Worm (Caenorhabditis elegans) whole organism, L1 larva: ENCODE data around the gene gphr-1.
A peak's percentile ranks its signal among the peaks of the same experiment; 100 is the strongest.

Experiments
- C04F5.9 ChIP-seq: sonication (generic microtip); optimal IDR thresholded peaks from 2 replicates; lab custom pipeline; 2016; ENCODE audit warnings: missing genetic modification characterization, missing compliant biosample characterization
- C34B4.2 ChIP-seq: sonication (generic microtip); optimal IDR thresholded peaks from 2 replicates; lab custom pipeline; 2017; ENCODE audit warnings: mild to moderate bottlenecking, missing genetic modification characterization, missing compliant biosample characterization
- aha-1 ChIP-seq: fragments of 150-350 bp; optimal IDR thresholded peaks from 2 replicates; lab custom pipeline; 2014; ENCODE audit warnings: missing biosample characterization, missing genetic modification characterization
- aly-2 ChIP-seq: fragments of 150-350 bp; optimal IDR thresholded peaks from 2 replicates; lab custom pipeline; 2014; ENCODE audit warnings: missing biosample characterization, missing genetic modification characterization
- ama-1 ChIP-seq: fragments of 150-350 bp; optimal IDR thresholded peaks from 2 replicates; lab custom pipeline; 2014
- blmp-1 ChIP-seq: fragments of 150-350 bp; optimal IDR thresholded peaks from 2 replicates; lab custom pipeline; 2014; ENCODE audit warnings: missing biosample characterization, missing genetic modification characterization
- ceh-82 ChIP-seq, 3 experiments: fragments of 150-350 bp in 1 of 3; sonication (generic microtip) in 2 of 3; optimal IDR thresholded peaks; 2 replicates each; lab custom pipeline; 2014 to 2017; ENCODE audit warnings: missing biosample characterization in 3 of 3, missing genetic modification characterization in 3 of 3
- ceh-90 ChIP-seq: sonication (generic microtip); optimal IDR thresholded peaks from 2 replicates; lab custom pipeline; 2016; ENCODE audit warnings: missing genetic modification characterization, missing compliant biosample characterization
- dpl-1 ChIP-seq, 3 experiments: fragments of 150-350 bp in 2 of 3; sonication (generic microtip) in 1 of 3; optimal IDR thresholded peaks; 2 replicates each; lab custom pipeline; 2014 to 2017; ENCODE audit warnings: missing biosample characterization in 3 of 3, missing genetic modification characterization in 3 of 3, missing genetic modification reagents in 3 of 3
- efl-1 ChIP-seq, 4 experiments: fragments of 150-350 bp; optimal IDR thresholded peaks in 3 of 4; peaks in 1 of 4; 1 replicate in 1 of 4; 2 replicates in 3 of 4; lab custom pipeline; 2014; ENCODE audit warnings: missing biosample characterization in 2 of 4, missing genetic modification characterization in 2 of 4, missing genetic modification reagents in 2 of 4
- efl-3 ChIP-seq: fragments of 200-800 bp; sonication (Bioruptor generic); optimal IDR thresholded peaks from 2 replicates; lab custom pipeline; 2018; ENCODE audit warnings: mild to moderate bottlenecking, missing genetic modification characterization, missing compliant biosample characterization
- egl-13 ChIP-seq: sonication (generic microtip); optimal IDR thresholded peaks from 2 replicates; lab custom pipeline; 2016; ENCODE audit warnings: missing genotype, missing genetic modification reagents, missing genetic modification characterization, missing compliant biosample characterization
- egl-27 ChIP-seq, 2 experiments: fragments of 150-350 bp in 1 of 2; sonication (generic microtip); optimal IDR thresholded peaks; 3 replicates each; lab custom pipeline; 2017 to 2018; ENCODE audit warnings: missing biosample characterization in 2 of 2, missing genetic modification characterization in 2 of 2, missing genetic modification reagents in 2 of 2
- elt-2 ChIP-seq: sonication (generic microtip); optimal IDR thresholded peaks from 2 replicates; lab custom pipeline; 2016; ENCODE audit warnings: missing genetic modification characterization, mild to moderate bottlenecking, inconsistent platforms, missing compliant biosample characterization, missing genetic modification reagents
- fkh-8 ChIP-seq: sonication (generic microtip); optimal IDR thresholded peaks from 2 replicates; lab custom pipeline; 2016; ENCODE audit warnings: mild to moderate bottlenecking, missing genetic modification characterization, missing compliant biosample characterization
- hpl-2 ChIP-seq: fragments of 150-350 bp; optimal IDR thresholded peaks from 2 replicates; lab custom pipeline; 2014; ENCODE audit warnings: missing biosample characterization, missing genetic modification reagents, missing genetic modification characterization
- irx-1 ChIP-seq: sonication (generic microtip); optimal IDR thresholded peaks from 2 replicates; lab custom pipeline; 2016; ENCODE audit warnings: missing genetic modification characterization, missing compliant biosample characterization
- isw-1 ChIP-seq: fragments of 200-800 bp; sonication (Bioruptor generic); IDR thresholded peaks from 2 replicates; pipeline ENCODE4 v1.3.6; 2022; ENCODE audit warnings: missing genetic modification characterization, missing compliant biosample characterization
- lin-13 ChIP-seq: fragments of 150-350 bp; optimal IDR thresholded peaks from 2 replicates; lab custom pipeline; 2014; ENCODE audit warnings: missing biosample characterization, missing genetic modification reagents, missing genetic modification characterization
- lin-14 ChIP-seq: fragments of 200-800 bp; sonication (Bioruptor generic); optimal IDR thresholded peaks from 2 replicates; lab custom pipeline; 2018; ENCODE audit warnings: mild to moderate bottlenecking, missing genetic modification characterization, moderate library complexity, missing compliant biosample characterization
- lin-35 ChIP-seq, 2 experiments: fragments of 150-350 bp; optimal IDR thresholded peaks; 2 replicates each; lab custom pipeline; 2014; ENCODE audit warnings: missing biosample characterization in 2 of 2, missing genetic modification characterization in 2 of 2, missing genetic modification reagents in 2 of 2
- lin-39 ChIP-seq: fragments of 150-350 bp; optimal IDR thresholded peaks from 2 replicates; lab custom pipeline; 2014; ENCODE audit warnings: missing biosample characterization, missing genetic modification reagents, missing genetic modification characterization
- lsy-2 ChIP-seq, 2 experiments: fragments of 150-350 bp; optimal IDR thresholded peaks; 2 replicates each; lab custom pipeline; 2014; ENCODE audit warnings: missing biosample characterization in 2 of 2, missing genetic modification characterization in 2 of 2
- mab-9 ChIP-seq: fragments of 200-800 bp; sonication (Bioruptor generic); IDR thresholded peaks from 2 replicates; pipeline ENCODE4 v1.3.6; 2022; ENCODE audit warnings: missing genetic modification reagents, missing genetic modification characterization, missing compliant biosample characterization
- mef-2 ChIP-seq: fragments of 150-350 bp; optimal IDR thresholded peaks from 2 replicates; lab custom pipeline; 2014; ENCODE audit warnings: missing biosample characterization, missing genetic modification characterization
- nhr-12 ChIP-seq: sonication (generic microtip); optimal IDR thresholded peaks from 2 replicates; lab custom pipeline; 2017; ENCODE audit warnings: missing biosample characterization, missing genetic modification characterization
- nhr-19 ChIP-seq: fragments of 200-800 bp; sonication (Bioruptor generic); conservative IDR thresholded peaks from 2 replicates; pipeline ENCODE4 v1.3.6; 2022; ENCODE audit warnings: missing genetic modification characterization, missing compliant biosample characterization
- nhr-237 ChIP-seq: fragments of 150-350 bp; optimal IDR thresholded peaks from 2 replicates; lab custom pipeline; 2014; ENCODE audit warnings: missing biosample characterization, missing genetic modification characterization
- nhr-28 ChIP-seq: fragments of 150-350 bp; optimal IDR thresholded peaks from 2 replicates; lab custom pipeline; 2014; ENCODE audit warnings: missing biosample characterization, missing genetic modification characterization
- nhr-47 ChIP-seq: sonication (generic microtip); optimal IDR thresholded peaks from 2 replicates; lab custom pipeline; 2016; ENCODE audit warnings: mild to moderate bottlenecking, missing genetic modification characterization, moderate library complexity, missing compliant biosample characterization
- nhr-76 ChIP-seq: sonication (generic microtip); optimal IDR thresholded peaks from 2 replicates; lab custom pipeline; 2017; ENCODE audit warnings: missing biosample characterization, missing genetic modification characterization
- pag-3 ChIP-seq: sonication (generic microtip); optimal IDR thresholded peaks from 2 replicates; lab custom pipeline; 2017; ENCODE audit warnings: missing genetic modification characterization, mild to moderate bottlenecking, missing compliant biosample characterization, antibody characterized with exemption, borderline replicate concordance; ENCODE audit not compliant: insufficient read depth
- rnt-1 ChIP-seq: sonication (generic microtip); optimal IDR thresholded peaks from 2 replicates; lab custom pipeline; 2016; ENCODE audit warnings: mild to moderate bottlenecking, missing genetic modification characterization, moderate library complexity, missing compliant biosample characterization
- skn-1 ChIP-seq: fragments of 150-350 bp; optimal IDR thresholded peaks from 2 replicates; lab custom pipeline; 2014; ENCODE audit warnings: missing biosample characterization, missing genetic modification characterization
- snpc-4 ChIP-seq: fragments of 150-350 bp; optimal IDR thresholded peaks from 2 replicates; lab custom pipeline; 2014; ENCODE audit warnings: missing biosample characterization, missing genetic modification characterization
- snu-23 ChIP-seq: sonication (generic microtip); optimal IDR thresholded peaks from 2 replicates; lab custom pipeline; 2016; ENCODE audit warnings: missing genetic modification characterization, missing compliant biosample characterization
- sup-37 ChIP-seq: fragments of 200-800 bp; sonication (Bioruptor generic); optimal IDR thresholded peaks from 2 replicates; lab custom pipeline; 2018; ENCODE audit warnings: mild to moderate bottlenecking, missing genetic modification characterization, missing compliant biosample characterization
- swsn-7 ChIP-seq: sonication (generic microtip); optimal IDR thresholded peaks from 2 replicates; lab custom pipeline; 2016; ENCODE audit warnings: missing genetic modification characterization, missing compliant biosample characterization
- unc-30 ChIP-seq: sonication (generic microtip); optimal IDR thresholded peaks from 2 replicates; lab custom pipeline; 2017; ENCODE audit warnings: missing biosample characterization, missing genetic modification characterization
- unc-86 ChIP-seq: sonication (generic microtip); optimal IDR thresholded peaks from 2 replicates; lab custom pipeline; 2016; ENCODE audit warnings: missing genetic modification characterization, missing compliant biosample characterization
- unc-98 ChIP-seq: fragments of 200-800 bp; sonication (Bioruptor generic); IDR thresholded peaks from 2 replicates; pipeline ENCODE4 v1.3.6; 2022; ENCODE audit warnings: missing genetic modification characterization, missing compliant biosample characterization
- ztf-11 ChIP-seq, 2 experiments: sonication (generic microtip); optimal IDR thresholded peaks; 2 replicates each; lab custom pipeline; 2016 to 2017; ENCODE audit warnings: missing genetic modification characterization in 2 of 2, missing biosample characterization in 1 of 2, missing compliant biosample characterization in 1 of 2
- ztf-4 ChIP-seq: fragments of 150-350 bp; optimal IDR thresholded peaks from 2 replicates; lab custom pipeline; 2014; ENCODE audit warnings: missing biosample characterization, missing genetic modification characterization

gphr-1 gene

DNA sequence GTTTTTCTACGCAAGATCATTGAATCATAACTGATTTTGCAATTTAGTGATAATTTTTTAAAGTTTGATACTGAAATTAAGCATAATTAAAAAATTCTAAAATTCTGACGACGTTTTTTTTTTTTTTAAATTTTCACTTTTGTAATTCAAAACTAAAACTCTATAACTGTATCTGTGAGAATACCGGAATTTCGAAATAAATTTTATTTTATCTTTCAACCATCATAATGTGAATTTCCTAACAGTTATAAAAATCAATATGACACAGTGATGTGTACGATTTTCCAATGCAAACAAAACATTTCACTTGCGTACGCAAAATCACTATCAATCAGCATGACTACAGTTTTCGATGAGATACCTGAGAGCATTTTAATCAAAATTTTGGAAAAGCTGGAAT lies 17.1 kb downstream of the gphr-1 start, which contains the start of the genes grl-15 and fbxa-89:
grl-15 (minus strand) TSS at position 101 of the 400 bp plus-strand sequence.
fbxa-89 (plus strand) TSS at position 271 of the 400 bp plus-strand sequence.
- TF ChIP-seq efl-1 (optimal IDR thresholded peaks at IDR 0.05; lab: Kevin White, UChicago) (no peak), efl-1 (GFP tag; optimal IDR thresholded peaks at IDR 0.05 in 1 of 2; lab: Kevin White, UChicago) (no peak), C04F5.9 (tag; lab: Kevin White, UChicago) (no peak), mef-2 (tag; lab: Kevin White, UChicago) (no peak), nhr-237 (tag; lab: Kevin White, UChicago) (no peak), nhr-76 (tag; lab: Kevin White, UChicago) (no peak), aha-1 (tag; lab: Kevin White, UChicago) (no peak), hpl-2 (GFP tag; lab: Kevin White, UChicago) (no peak), lsy-2 (tag; optimal IDR thresholded peaks at IDR 0.05; lab: Kevin White, UChicago) (no peak), egl-27 (tag; optimal IDR thresholded peaks at IDR 0.05; lab: Kevin White, UChicago) (no peak), blmp-1 (tag; lab: Kevin White, UChicago) (no peak), unc-30 (tag; lab: Kevin White, UChicago) (no peak), pag-3 (tag; lab: Kevin White, UChicago) (no peak), egl-13 (tag; lab: Kevin White, UChicago) (no peak), ztf-4 (tag; lab: Kevin White, UChicago) (no peak), isw-1 (no peak), fkh-8 (tag; lab: Kevin White, UChicago) (no peak)
- TF ChIP-seq, all 84 proteins: peak for 0

ce11 chrIII:12245570-12245969 lies 26.7 kb downstream of the gphr-1 start:
- TF ChIP-seq unc-98 (GFP tag; lab: Robert Waterston, UW) (no peak), nhr-47 (tag; lab: Kevin White, UChicago) (no peak), C04F5.9 (tag; lab: Kevin White, UChicago) (no peak), lin-14 (no peak), nhr-28 (tag; lab: Kevin White, UChicago) (no peak), lin-13 (GFP tag; lab: Kevin White, UChicago) (no peak)

DNA sequence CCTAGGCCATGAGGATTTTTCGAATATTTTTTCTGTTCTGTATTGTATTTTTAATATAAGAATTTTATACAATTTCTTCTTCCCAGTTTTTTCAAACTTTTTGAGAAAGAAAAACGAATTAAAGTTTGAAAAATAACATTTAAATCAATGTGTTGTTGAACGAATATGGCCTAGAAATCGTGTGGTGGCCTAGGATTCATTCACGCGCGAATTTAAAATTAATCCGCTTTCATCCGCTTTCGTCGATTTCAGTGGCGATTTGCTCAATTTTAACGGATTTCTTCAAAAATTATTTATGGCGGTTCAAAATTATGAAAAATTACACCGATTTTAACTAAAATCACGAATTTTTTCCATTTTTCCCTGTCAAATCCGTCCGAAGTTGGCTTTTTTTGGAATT lies 28.5 kb downstream of the gphr-1 start:
- TF ChIP-seq dpl-1 (GFP tag; optimal IDR thresholded peaks at IDR 0.05; lab: Kevin White, UChicago) (peak in 2 of 3 experiments; percentile 3 to 42), efl-1 (optimal IDR thresholded peaks at IDR 0.05; lab: Kevin White, UChicago) (peak; percentile 7 to 59), efl-1 (GFP tag; optimal IDR thresholded peaks at IDR 0.05 in 1 of 2; lab: Kevin White, UChicago) (peak; percentile 52 to 88), rnt-1 (tag; lab: Kevin White, UChicago) (peak; percentile 26), ceh-90 (tag; lab: Kevin White, UChicago) (peak; percentile 58), C34B4.2 (no peak), isw-1 (no peak), lin-35 (GFP tag; optimal IDR thresholded peaks at IDR 0.05; lab: Kevin White, UChicago) (peak in 1 of 2 experiments; percentile 5)

ce11 chrIII:12250114-12250792 lies 31.4 kb downstream of the gphr-1 start, which contains the start of the genes tim-1 and Y75B8A.23:
Gene tim-1, minus strand, starts transcription at chrIII:12250164.
Gene Y75B8A.23, plus strand, starts transcription at chrIII:12250660.
- peak in 1 of 2 experiments; percentile 71 for TF ChIP-seq egl-27 (tag; optimal IDR thresholded peaks at IDR 0.05; lab: Kevin White, UChicago)
- peak; percentile 90 for TF ChIP-seq egl-13 (tag; lab: Kevin White, UChicago)
- TF ChIP-seq nhr-47 (tag; lab: Kevin White, UChicago) = peak; percentile 98
- peak; percentile 93 for TF ChIP-seq elt-2 (tag; lab: Kevin White, UChicago)
- TF ChIP-seq nhr-28 (tag; lab: Kevin White, UChicago) = no peak
- TF ChIP-seq mab-9 = peak; percentile 76
- peak; percentile 98 for TF ChIP-seq snu-23 (GFP tag; lab: Kevin White, UChicago)
- peak; percentile 67 for TF ChIP-seq aha-1 (tag; lab: Kevin White, UChicago)
- TF ChIP-seq ceh-82 (tag; optimal IDR thresholded peaks at IDR 0.05; lab: Kevin White, UChicago) = peak; percentile 90 to 96 (median 91)
- peak; percentile 88 for TF ChIP-seq skn-1 (tag; lab: Kevin White, UChicago)
- TF ChIP-seq nhr-12 (tag; lab: Kevin White, UChicago) = peak; percentile 38
- peak in 1 of 2 experiments; percentile 91 for TF ChIP-seq ztf-11 (tag; optimal IDR thresholded peaks at IDR 0.05; lab: Kevin White, UChicago)
- TF ChIP-seq swsn-7 (tag; lab: Kevin White, UChicago) = peak; percentile 97
- peak; percentile 90 for TF ChIP-seq unc-86 (tag; lab: Kevin White, UChicago)
- TF ChIP-seq aly-2 (tag; lab: Kevin White, UChicago) = peak; percentile 97
- peak; percentile 89 for TF ChIP-seq lin-39 (tag; lab: Kevin White, UChicago)
- TF ChIP-seq efl-3 (GFP tag; lab: Kevin White, UChicago) = peak; percentile 72
- peak; percentile 86 for TF ChIP-seq mef-2 (tag; lab: Kevin White, UChicago)
- peak; percentile 91 for TF ChIP-seq sup-37 (GFP tag; lab: Kevin White, UChicago)
- peak; percentile 98 for TF ChIP-seq efl-1 (optimal IDR thresholded peaks at IDR 0.05; lab: Kevin White, UChicago)
- TF ChIP-seq efl-1 (GFP tag; optimal IDR thresholded peaks at IDR 0.05 in 1 of 2; lab: Kevin White, UChicago) = peak; percentile 95 to 100
- TF ChIP-seq ztf-4 (tag; lab: Kevin White, UChicago) = peak; percentile 93
- TF ChIP-seq ama-1 (lab: Kevin White, UChicago) = peak; percentile 99
- TF ChIP-seq irx-1 (tag; lab: Kevin White, UChicago) = peak; percentile 93
- TF ChIP-seq nhr-19 (GFP tag; lab: Robert Waterston, UW) = peak; percentile 97
- peak; percentile 100 for TF ChIP-seq snpc-4 (tag; lab: Kevin White, UChicago)
